Fruit fly (Drosophila melanogaster): ENCODE measurements around the gene CG1637.

dm6 chrX:10822096-10822495 lies 55.6 kb downstream of the CG1637 start:
- TF ChIP-seq fd96Ca (GFP tag; IDR thresholded peaks at IDR 0.05) (no peak), D1 (tag; optimal IDR thresholded peaks at IDR 0.05) (no peak), CG32121 (GFP tag; IDR thresholded peaks at IDR 0.05) (no peak), Ets98B (GFP tag; IDR thresholded peaks at IDR 0.05) (no peak), EcR (GFP tag; optimal IDR thresholded peaks at IDR 0.05) (no peak), Pif1A (GFP tag; optimal IDR thresholded peaks at IDR 0.05) (no peak), CG8301 (tag; optimal IDR thresholded peaks at IDR 0.05) (no peak), CG12605 (GFP tag; IDR thresholded peaks at IDR 0.05) (no peak), CG4496 (GFP tag; IDR thresholded peaks at IDR 0.05) (no peak), Pif1B (GFP tag; optimal IDR thresholded peaks at IDR 0.05) (no peak), CG17806 (tag; optimal IDR thresholded peaks at IDR 0.05) (no peak), rn (GFP tag; IDR thresholded peaks at IDR 0.05) (no peak)

Data from whole organism, pupa.